ENCODE assay signal across 1 fruit fly cellular context in the genomic region with DNA sequence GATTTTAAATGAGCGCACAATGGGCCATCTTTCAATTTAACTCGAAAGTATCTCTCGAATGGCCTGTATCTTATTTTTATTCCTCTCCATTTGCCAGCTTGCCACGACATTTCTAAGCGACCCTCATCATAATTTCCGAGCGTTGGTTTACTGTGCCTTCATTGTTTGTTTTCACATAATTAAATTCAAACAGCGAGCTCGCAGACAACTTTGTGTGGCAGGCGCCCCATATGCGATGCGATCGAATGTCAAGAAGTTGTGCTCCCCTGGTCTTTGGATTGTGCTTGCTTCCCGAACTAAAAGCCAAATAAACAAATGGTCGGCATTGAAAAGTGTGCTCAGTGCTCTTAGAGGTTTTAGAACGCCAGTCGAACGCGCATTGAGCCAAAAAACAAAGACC.
TF ChIP-seq lines count a peak whose summit lies in the region.

No protein-coding gene starts in this region.

TF ChIP-seq in whole organism, embryonic, 481 proteins besides CTCF, POLR2A, EP300 and RAD21 (continued from another document):
- TF ChIP-seq CG18262 (tag; optimal IDR thresholded peaks at IDR 0.05; lab: Kevin White, UChicago) (peak; percentile 3), CG2199 (GFP tag; IDR thresholded peaks at IDR 0.05; lab: Robert Waterston, UW) (peak; percentile 46; the same call in 1 of the 3 replicates), gem (tag; optimal IDR thresholded peaks at IDR 0.05; lab: Kevin White, UChicago) (peak; percentile 10), kay (GFP tag; optimal IDR thresholded peaks at IDR 0.05; lab: Kevin White, UChicago) (no peak), CG7745 (tag; optimal IDR thresholded peaks at IDR 0.05; lab: Kevin White, UChicago) (peak; percentile 72), CG15269 (tag; optimal IDR thresholded peaks at IDR 0.05; lab: Kevin White, UChicago) (peak; percentile 3), maf-S (GFP tag; optimal IDR thresholded peaks at IDR 0.05; lab: Kevin White, UChicago) (peak; percentile 13), tup (GFP tag; optimal IDR thresholded peaks at IDR 0.05; lab: Kevin White, UChicago) (no peak), CG1233 (GFP tag; optimal IDR thresholded peaks at IDR 0.05; lab: Kevin White, UChicago) (peak; percentile 57), sisA (GFP tag; IDR thresholded peaks at IDR 0.05; lab: Robert Waterston, UW) (no peak), exex (tag; optimal IDR thresholded peaks at IDR 0.05; lab: Kevin White, UChicago) (peak; percentile 11), CG1603 (tag; optimal IDR thresholded peaks at IDR 0.05; lab: Kevin White, UChicago) (peak; percentile 13), salm (tag; optimal IDR thresholded peaks at IDR 0.05; lab: Kevin White, UChicago) (peak; percentile 14), Trl (optimal IDR thresholded peaks at IDR 0.05; lab: Kevin White, UChicago) (no peak), Trl (GFP tag; optimal IDR thresholded peaks at IDR 0.05; lab: Kevin White, UChicago) (peak; percentile 15), ATbp (GFP tag; optimal IDR thresholded peaks at IDR 0.05; lab: Kevin White, UChicago) (peak; percentile 23), CG15601 (tag; optimal IDR thresholded peaks at IDR 0.05; lab: Kevin White, UChicago) (peak; percentile 48), eve (GFP tag; optimal IDR thresholded peaks at IDR 0.05; lab: Kevin White, UChicago) (no peak), Fer1 (GFP tag; optimal IDR thresholded peaks at IDR 0.05; lab: Kevin White, UChicago) (no peak), grau (tag; optimal IDR thresholded peaks at IDR 0.05; lab: Kevin White, UChicago) (no peak), oc (tag; optimal IDR thresholded peaks at IDR 0.05; lab: Kevin White, UChicago) (peak; percentile 36), gcm (GFP tag; optimal IDR thresholded peaks at IDR 0.05; lab: Kevin White, UChicago) (peak; percentile 78), btn (GFP tag; optimal IDR thresholded peaks at IDR 0.05; lab: Kevin White, UChicago) (no peak), Nf-YB (GFP tag; optimal IDR thresholded peaks at IDR 0.05; lab: Kevin White, UChicago) (no peak), Vsx1 (GFP tag; optimal IDR thresholded peaks at IDR 0.05; lab: Kevin White, UChicago) (peak; percentile 2), CG11247 (GFP tag; IDR thresholded peaks at IDR 0.05; lab: Robert Waterston, UW) (no peak), wek (GFP tag; optimal IDR thresholded peaks at IDR 0.05; lab: Kevin White, UChicago) (no peak), CG6765 (GFP tag; optimal IDR thresholded peaks at IDR 0.05; lab: Kevin White, UChicago) (peak; percentile 28), Bgb (GFP tag; IDR thresholded peaks at IDR 0.05; lab: Robert Waterston, UW; ENCODE audit: partially characterized antibody) (no peak), CG15011 (GFP tag; optimal IDR thresholded peaks at IDR 0.05; lab: Kevin White, UChicago) (peak; percentile 8), chm (GFP tag; IDR thresholded peaks at IDR 0.05; lab: Robert Waterston, UW) (peak; percentile 48; the same call in 1 of the 2 replicates), TFAM (GFP tag; optimal IDR thresholded peaks at IDR 0.05; lab: Kevin White, UChicago) (no peak), odd (GFP tag; optimal IDR thresholded peaks at IDR 0.05; lab: Kevin White, UChicago) (peak; percentile 8), CG6813 (GFP tag; optimal IDR thresholded peaks at IDR 0.05; lab: Kevin White, UChicago) (peak; percentile 12), sob (GFP tag; IDR thresholded peaks at IDR 0.05; lab: Robert Waterston, UW) (peak; percentile 28; the same call in 1 of the 2 replicates), pum (GFP tag; optimal IDR thresholded peaks at IDR 0.05; lab: Kevin White, UChicago) (no peak), H15 (GFP tag; IDR thresholded peaks at IDR 0.05; lab: Robert Waterston, UW) (no peak), CG3407 (GFP tag; optimal IDR thresholded peaks at IDR 0.05; lab: Kevin White, UChicago) (peak; percentile 43), peb (GFP tag; IDR thresholded peaks at IDR 0.05; lab: Robert Waterston, UW) (no peak), ftz-f1 (GFP tag; optimal IDR thresholded peaks at IDR 0.05; lab: Kevin White, UChicago) (no peak), ci (GFP tag; IDR thresholded peaks at IDR 0.05; lab: Robert Waterston, UW) (0 out of 3 replicates have a peak, but pooled peaks have one; percentile 43), twi (tag; optimal IDR thresholded peaks at IDR 0.05; lab: Kevin White, UChicago) (peak; percentile 36), Gsc (GFP tag; IDR thresholded peaks at IDR 0.05; lab: Robert Waterston, UW) (no peak), ttk (GFP tag; IDR thresholded peaks at IDR 0.05; lab: Robert Waterston, UW) (no peak), CG10462 (GFP tag; optimal IDR thresholded peaks at IDR 0.05; lab: Kevin White, UChicago) (no peak)
